Worm (Caenorhabditis elegans) whole organism, L2 larva: ENCODE results near the gene C18D11.9.

Experiments
- ZK546.5 ChIP-seq: sonication (generic microtip); optimal IDR thresholded peaks from 2 replicates; lab custom pipeline; 2017; ENCODE audit warnings: missing biosample characterization, missing genetic modification characterization
- alr-1 ChIP-seq: fragments of 150-350 bp; optimal IDR thresholded peaks from 2 replicates; lab custom pipeline; 2014; ENCODE audit warnings: missing biosample characterization, missing genetic modification characterization
- aly-2 ChIP-seq: fragments of 150-350 bp; optimal IDR thresholded peaks from 2 replicates; lab custom pipeline; 2014; ENCODE audit warnings: missing biosample characterization, missing genetic modification characterization
- ama-1 ChIP-seq: fragments of 150-350 bp; optimal IDR thresholded peaks from 2 replicates; lab custom pipeline; 2018; ENCODE audit warnings: inconsistent platforms
- ceh-82 ChIP-seq: fragments of 150-350 bp; optimal IDR thresholded peaks from 2 replicates; lab custom pipeline; 2014; ENCODE audit warnings: missing biosample characterization, missing genetic modification characterization
- fos-1 ChIP-seq: fragments of 150-350 bp; optimal IDR thresholded peaks from 2 replicates; lab custom pipeline; 2014; ENCODE audit warnings: missing biosample characterization, missing genetic modification characterization
- lin-11 ChIP-seq: fragments of 150-350 bp; sonication (generic microtip); optimal IDR thresholded peaks from 2 replicates; lab custom pipeline; 2014; ENCODE audit warnings: missing biosample characterization, missing genetic modification characterization, inconsistent platforms, mixed read lengths
- lin-13 ChIP-seq: fragments of 150-350 bp; optimal IDR thresholded peaks from 2 replicates; lab custom pipeline; 2014; ENCODE audit warnings: missing biosample characterization, missing genetic modification reagents, missing genetic modification characterization
- lin-39 ChIP-seq: fragments of 150-350 bp; optimal IDR thresholded peaks from 2 replicates; lab custom pipeline; 2014; ENCODE audit warnings: missing biosample characterization, missing genetic modification reagents, missing genetic modification characterization
- lsy-2 ChIP-seq, 2 experiments: fragments of 150-350 bp in 1 of 2; sonication (generic microtip) in 1 of 2; optimal IDR thresholded peaks; 2 replicates each; lab custom pipeline; 2014 to 2017; ENCODE audit warnings: missing biosample characterization in 2 of 2, missing genetic modification characterization in 2 of 2
- nhr-12 ChIP-seq: fragments of 150-350 bp; optimal IDR thresholded peaks from 2 replicates; lab custom pipeline; 2014; ENCODE audit warnings: missing biosample characterization, missing genetic modification characterization
- zag-1 ChIP-seq: fragments of 150-350 bp; optimal IDR thresholded peaks from 2 replicates; lab custom pipeline; 2014; ENCODE audit warnings: missing biosample characterization, missing genetic modification characterization
- ztf-1 ChIP-seq: fragments of 200-800 bp; sonication (Bioruptor generic); conservative IDR thresholded peaks from 2 replicates; pipeline ENCODE4 v1.3.6; 2022; ENCODE audit warnings: missing genetic modification characterization, missing compliant biosample characterization
- ztf-11 ChIP-seq: sonication (generic microtip); optimal IDR thresholded peaks from 2 replicates; lab custom pipeline; 2017; ENCODE audit warnings: missing biosample characterization, missing genetic modification characterization

ce11 chrIII:11849590-11849989 lies 40.7 kb downstream of the C18D11.9 start:
- no peak for TF ChIP-seq ceh-82 (tag; lab: Kevin White, UChicago)
- no peak for TF ChIP-seq lin-39 (tag; lab: Kevin White, UChicago)
- no peak for TF ChIP-seq zag-1 (tag; lab: Kevin White, UChicago)
- no peak for TF ChIP-seq ztf-11 (tag; lab: Kevin White, UChicago)
- TF ChIP-seq nhr-12 (tag; lab: Kevin White, UChicago): no peak
- TF ChIP-seq alr-1 (tag; lab: Kevin White, UChicago): no peak
- TF ChIP-seq aly-2 (tag; lab: Kevin White, UChicago): no peak
- no peak for TF ChIP-seq ama-1 (lab: Kevin White, UChicago)
- no peak for TF ChIP-seq ztf-1 (GFP tag; lab: Robert Waterston, UW)
- TF ChIP-seq lsy-2 (tag; optimal IDR thresholded peaks at IDR 0.05; lab: Kevin White, UChicago): no peak
- TF ChIP-seq ZK546.5 (tag; lab: Kevin White, UChicago): no peak
- no peak for TF ChIP-seq lin-13 (GFP tag; lab: Kevin White, UChicago)
- no peak for TF ChIP-seq fos-1
- TF ChIP-seq lin-11 (tag; lab: Kevin White, UChicago): no peak
